Worm (Caenorhabditis elegans) whole organism, young adult: Measurements from ENCODE around the gene C26B9.1.

Experiments used
- dpl-1 ChIP-seq: fragments of 150-350 bp; optimal IDR thresholded peaks from 2 replicates; lab custom pipeline; 2014; ENCODE audit warnings: missing biosample characterization, missing genetic modification reagents, missing genetic modification characterization
- pha-4 ChIP-seq: fragments of 150-350 bp; sonication (generic microtip); optimal IDR thresholded peaks from 2 replicates; lab custom pipeline; 2014; ENCODE audit warnings: missing biosample characterization, missing genetic modification reagents, missing genetic modification characterization
- snpc-1.1 ChIP-seq: sonication (generic microtip); optimal IDR thresholded peaks from 2 replicates; lab custom pipeline; 2017; ENCODE audit warnings: missing genetic modification characterization, mild to moderate bottlenecking, missing compliant biosample characterization, antibody characterized with exemption, moderate library complexity, missing genotype, missing genetic modification reagents; ENCODE audit not compliant: insufficient read depth

DNA sequence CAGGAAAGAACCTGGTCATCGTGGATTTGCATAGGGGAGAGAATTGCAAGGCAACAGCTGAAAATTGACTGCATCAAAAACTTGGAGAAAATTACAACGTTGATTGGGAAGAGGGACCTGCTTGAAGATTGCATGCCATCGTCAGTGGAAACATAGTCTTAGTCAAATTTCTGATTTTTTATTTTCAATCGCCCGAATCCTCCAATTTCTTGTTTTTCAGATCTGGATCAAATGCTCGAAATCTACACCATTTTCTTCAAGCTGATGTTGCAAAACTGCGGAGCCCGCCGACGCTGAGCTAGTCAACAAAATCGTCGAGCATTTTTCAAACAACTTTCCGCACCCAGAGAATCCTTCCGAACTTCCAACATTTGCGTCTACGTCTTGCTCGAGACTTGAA, 29.2 kb downstream of the C26B9.1 start:
- TF ChIP-seq snpc-1.1 (tag; lab: Kevin White, UChicago) (no peak), dpl-1 (GFP tag; lab: Kevin White, UChicago) (no peak), pha-4 (tag; lab: Kevin White, UChicago) (no peak)
